Worm (Caenorhabditis elegans) whole organism, L1 larva: ENCODE results near the gene Y1A5A.1.

Source experiments
- C04F5.9 ChIP-seq: sonication (generic microtip); optimal IDR thresholded peaks from 2 replicates; lab custom pipeline; 2016; ENCODE audit warnings: missing genetic modification characterization, missing compliant biosample characterization
- C34B4.2 ChIP-seq: sonication (generic microtip); optimal IDR thresholded peaks from 2 replicates; lab custom pipeline; 2017; ENCODE audit warnings: mild to moderate bottlenecking, missing genetic modification characterization, missing compliant biosample characterization
- F16B12.6 ChIP-seq: fragments of 150-350 bp; optimal IDR thresholded peaks from 2 replicates; lab custom pipeline; 2014; ENCODE audit warnings: missing biosample characterization, missing genetic modification characterization
- Y116A8C.19 ChIP-seq: sonication (generic microtip); optimal IDR thresholded peaks from 2 replicates; lab custom pipeline; 2016; ENCODE audit warnings: missing compliant biosample characterization, missing genetic modification characterization, borderline replicate concordance
- aha-1 ChIP-seq: fragments of 150-350 bp; optimal IDR thresholded peaks from 2 replicates; lab custom pipeline; 2014; ENCODE audit warnings: missing biosample characterization, missing genetic modification characterization
- ama-1 ChIP-seq: fragments of 150-350 bp; optimal IDR thresholded peaks from 2 replicates; lab custom pipeline; 2014
- blmp-1 ChIP-seq: fragments of 150-350 bp; optimal IDR thresholded peaks from 2 replicates; lab custom pipeline; 2014; ENCODE audit warnings: missing biosample characterization, missing genetic modification characterization
- ceh-63 ChIP-seq: fragments of 200-800 bp; sonication (Bioruptor generic); optimal IDR thresholded peaks from 2 replicates; lab custom pipeline; 2018; ENCODE audit warnings: mild to moderate bottlenecking, missing genetic modification characterization, missing compliant biosample characterization
- ceh-8 ChIP-seq: fragments of 200-800 bp; sonication (Bioruptor generic); optimal IDR thresholded peaks from 2 replicates; lab custom pipeline; 2018; ENCODE audit warnings: mild to moderate bottlenecking, missing genetic modification characterization, moderate library complexity, missing compliant biosample characterization
- ceh-82 ChIP-seq, 3 experiments: fragments of 150-350 bp in 1 of 3; sonication (generic microtip) in 2 of 3; optimal IDR thresholded peaks; 2 replicates each; lab custom pipeline; 2014 to 2017; ENCODE audit warnings: missing biosample characterization in 3 of 3, missing genetic modification characterization in 3 of 3
- dsc-1 ChIP-seq: sonication (generic microtip); optimal IDR thresholded peaks from 2 replicates; lab custom pipeline; 2016; ENCODE audit warnings: mild to moderate bottlenecking, missing genetic modification characterization, missing compliant biosample characterization
- efl-3 ChIP-seq: fragments of 200-800 bp; sonication (Bioruptor generic); optimal IDR thresholded peaks from 2 replicates; lab custom pipeline; 2018; ENCODE audit warnings: mild to moderate bottlenecking, missing genetic modification characterization, missing compliant biosample characterization
- egl-27 ChIP-seq, 2 experiments: fragments of 150-350 bp in 1 of 2; sonication (generic microtip); optimal IDR thresholded peaks; 3 replicates each; lab custom pipeline; 2017 to 2018; ENCODE audit warnings: missing biosample characterization in 2 of 2, missing genetic modification characterization in 2 of 2, missing genetic modification reagents in 2 of 2
- elt-2 ChIP-seq: sonication (generic microtip); optimal IDR thresholded peaks from 2 replicates; lab custom pipeline; 2016; ENCODE audit warnings: missing genetic modification characterization, mild to moderate bottlenecking, inconsistent platforms, missing compliant biosample characterization, missing genetic modification reagents
- fkh-10 ChIP-seq: sonication (generic microtip); optimal IDR thresholded peaks from 2 replicates; lab custom pipeline; 2017; ENCODE audit warnings: missing biosample characterization, missing genetic modification reagents, missing genetic modification characterization
- fkh-8 ChIP-seq: sonication (generic microtip); optimal IDR thresholded peaks from 2 replicates; lab custom pipeline; 2016; ENCODE audit warnings: mild to moderate bottlenecking, missing genetic modification characterization, missing compliant biosample characterization
- hlh-4 ChIP-seq: sonication (generic microtip); optimal IDR thresholded peaks from 2 replicates; lab custom pipeline; 2016; ENCODE audit warnings: mild to moderate bottlenecking, missing genetic modification characterization, missing compliant biosample characterization
- hpl-2 ChIP-seq: fragments of 150-350 bp; optimal IDR thresholded peaks from 2 replicates; lab custom pipeline; 2014; ENCODE audit warnings: missing biosample characterization, missing genetic modification reagents, missing genetic modification characterization
- isw-1 ChIP-seq: fragments of 200-800 bp; sonication (Bioruptor generic); IDR thresholded peaks from 2 replicates; pipeline ENCODE4 v1.3.6; 2022; ENCODE audit warnings: missing genetic modification characterization, missing compliant biosample characterization
- jun-1 ChIP-seq: fragments of 150-350 bp; optimal IDR thresholded peaks from 2 replicates; lab custom pipeline; 2014; ENCODE audit warnings: missing biosample characterization, missing genetic modification reagents, missing genetic modification characterization
- lin-13 ChIP-seq: fragments of 150-350 bp; optimal IDR thresholded peaks from 2 replicates; lab custom pipeline; 2014; ENCODE audit warnings: missing biosample characterization, missing genetic modification reagents, missing genetic modification characterization
- lin-14 ChIP-seq: fragments of 200-800 bp; sonication (Bioruptor generic); optimal IDR thresholded peaks from 2 replicates; lab custom pipeline; 2018; ENCODE audit warnings: mild to moderate bottlenecking, missing genetic modification characterization, moderate library complexity, missing compliant biosample characterization
- lin-15B ChIP-seq: fragments of 150-350 bp; sonication (generic microtip); optimal IDR thresholded peaks from 3 replicates; lab custom pipeline; 2014; ENCODE audit warnings: missing biosample characterization, missing genetic modification characterization
- lin-35 ChIP-seq, 2 experiments: fragments of 150-350 bp; optimal IDR thresholded peaks; 2 replicates each; lab custom pipeline; 2014; ENCODE audit warnings: missing biosample characterization in 2 of 2, missing genetic modification characterization in 2 of 2, missing genetic modification reagents in 2 of 2
- lin-39 ChIP-seq: fragments of 150-350 bp; optimal IDR thresholded peaks from 2 replicates; lab custom pipeline; 2014; ENCODE audit warnings: missing biosample characterization, missing genetic modification reagents, missing genetic modification characterization
- lir-3 ChIP-seq: sonication (generic microtip); optimal IDR thresholded peaks from 2 replicates; lab custom pipeline; 2016; ENCODE audit warnings: mild to moderate bottlenecking, missing genetic modification characterization, moderate library complexity, missing compliant biosample characterization; ENCODE audit not compliant: poor library complexity
- lsy-2 ChIP-seq, 2 experiments: fragments of 150-350 bp; optimal IDR thresholded peaks; 2 replicates each; lab custom pipeline; 2014; ENCODE audit warnings: missing biosample characterization in 2 of 2, missing genetic modification characterization in 2 of 2
- mab-9 ChIP-seq: fragments of 200-800 bp; sonication (Bioruptor generic); IDR thresholded peaks from 2 replicates; pipeline ENCODE4 v1.3.6; 2022; ENCODE audit warnings: missing genetic modification reagents, missing genetic modification characterization, missing compliant biosample characterization
- mef-2 ChIP-seq: fragments of 150-350 bp; optimal IDR thresholded peaks from 2 replicates; lab custom pipeline; 2014; ENCODE audit warnings: missing biosample characterization, missing genetic modification characterization
- mep-1 ChIP-seq: fragments of 150-350 bp; optimal IDR thresholded peaks from 2 replicates; lab custom pipeline; 2014; ENCODE audit warnings: missing biosample characterization, missing genetic modification characterization
- nhr-11 ChIP-seq: fragments of 150-350 bp; optimal IDR thresholded peaks from 2 replicates; lab custom pipeline; 2014; ENCODE audit warnings: missing biosample characterization, missing genetic modification characterization
- nhr-12 ChIP-seq: sonication (generic microtip); optimal IDR thresholded peaks from 2 replicates; lab custom pipeline; 2017; ENCODE audit warnings: missing biosample characterization, missing genetic modification characterization
- nhr-237 ChIP-seq: fragments of 150-350 bp; optimal IDR thresholded peaks from 2 replicates; lab custom pipeline; 2014; ENCODE audit warnings: missing biosample characterization, missing genetic modification characterization
- nhr-28 ChIP-seq: fragments of 150-350 bp; optimal IDR thresholded peaks from 2 replicates; lab custom pipeline; 2014; ENCODE audit warnings: missing biosample characterization, missing genetic modification characterization
- nhr-76 ChIP-seq: sonication (generic microtip); optimal IDR thresholded peaks from 2 replicates; lab custom pipeline; 2017; ENCODE audit warnings: missing biosample characterization, missing genetic modification characterization
- nhr-77 ChIP-seq: fragments of 150-350 bp; optimal IDR thresholded peaks from 2 replicates; lab custom pipeline; 2014; ENCODE audit warnings: missing biosample characterization, missing genetic modification characterization
- nhr-84 ChIP-seq: sonication (generic microtip); optimal IDR thresholded peaks from 2 replicates; lab custom pipeline; 2017; ENCODE audit warnings: missing biosample characterization, missing genetic modification characterization
- nhr-85 ChIP-seq: sonication (generic microtip); peaks from one replicate; lab custom pipeline; 2016; ENCODE audit warnings: missing genetic modification characterization, inconsistent platforms, missing compliant biosample characterization
- pqm-1 ChIP-seq: sonication (generic microtip); optimal IDR thresholded peaks from 3 replicates; lab custom pipeline; 2017; ENCODE audit warnings: missing biosample characterization, missing genetic modification characterization
- rnt-1 ChIP-seq: sonication (generic microtip); optimal IDR thresholded peaks from 2 replicates; lab custom pipeline; 2016; ENCODE audit warnings: mild to moderate bottlenecking, missing genetic modification characterization, moderate library complexity, missing compliant biosample characterization
- skn-1 ChIP-seq: fragments of 150-350 bp; optimal IDR thresholded peaks from 2 replicates; lab custom pipeline; 2014; ENCODE audit warnings: missing biosample characterization, missing genetic modification characterization
- snpc-4 ChIP-seq: fragments of 150-350 bp; optimal IDR thresholded peaks from 2 replicates; lab custom pipeline; 2014; ENCODE audit warnings: missing biosample characterization, missing genetic modification characterization
- sptf-1 ChIP-seq: fragments of 150-350 bp; optimal IDR thresholded peaks from 2 replicates; lab custom pipeline; 2014; ENCODE audit warnings: missing biosample characterization, missing genetic modification characterization
- sup-37 ChIP-seq: fragments of 200-800 bp; sonication (Bioruptor generic); optimal IDR thresholded peaks from 2 replicates; lab custom pipeline; 2018; ENCODE audit warnings: mild to moderate bottlenecking, missing genetic modification characterization, missing compliant biosample characterization
- swsn-7 ChIP-seq: sonication (generic microtip); optimal IDR thresholded peaks from 2 replicates; lab custom pipeline; 2016; ENCODE audit warnings: missing genetic modification characterization, missing compliant biosample characterization
- tbx-2 ChIP-seq: sonication (generic microtip); optimal IDR thresholded peaks from 2 replicates; lab custom pipeline; 2016; ENCODE audit warnings: missing genetic modification characterization, missing compliant biosample characterization
- tlp-1 ChIP-seq: fragments of 150-350 bp; optimal IDR thresholded peaks from 2 replicates; lab custom pipeline; 2014; ENCODE audit warnings: missing biosample characterization, missing genetic modification characterization
- unc-130 ChIP-seq: fragments of 150-350 bp; optimal IDR thresholded peaks from 2 replicates; lab custom pipeline; 2017; ENCODE audit warnings: missing biosample characterization, missing genetic modification characterization, inconsistent platforms
- unc-30 ChIP-seq: sonication (generic microtip); optimal IDR thresholded peaks from 2 replicates; lab custom pipeline; 2017; ENCODE audit warnings: missing biosample characterization, missing genetic modification characterization
- unc-98 ChIP-seq: fragments of 200-800 bp; sonication (Bioruptor generic); IDR thresholded peaks from 2 replicates; pipeline ENCODE4 v1.3.6; 2022; ENCODE audit warnings: missing genetic modification characterization, missing compliant biosample characterization
- zag-1 ChIP-seq: fragments of 150-350 bp; optimal IDR thresholded peaks from 2 replicates; lab custom pipeline; 2014; ENCODE audit warnings: missing biosample characterization, missing genetic modification characterization
- zip-4 ChIP-seq: fragments of 200-800 bp; sonication (Bioruptor generic); optimal IDR thresholded peaks from 2 replicates; lab custom pipeline; 2018; ENCODE audit warnings: mild to moderate bottlenecking, missing genetic modification characterization, moderate library complexity, missing compliant biosample characterization

Y1A5A.1 gene

ce11 chrIII:3984049-3984484 is 2.4 kb downstream of the Y1A5A.1 start (continued):
- TF ChIP-seq blmp-1 (tag; lab: Kevin White, UChicago) (no peak), nhr-11 (tag; lab: Kevin White, UChicago) (no peak), jun-1 (tag; lab: Kevin White, UChicago) (no peak), hlh-4 (no peak), ceh-8 (GFP tag; lab: Kevin White, UChicago) (no peak), lin-39 (tag; lab: Kevin White, UChicago) (no peak), lin-35 (GFP tag; optimal IDR thresholded peaks at IDR 0.05; lab: Kevin White, UChicago) (no peak), mab-9 (GFP tag; lab: Robert Waterston, UW) (no peak), sptf-1 (tag; lab: Kevin White, UChicago) (no peak), ama-1 (lab: Kevin White, UChicago) (no peak), dsc-1 (tag; lab: Kevin White, UChicago) (no peak), unc-130 (tag; lab: Kevin White, UChicago) (no peak), nhr-76 (tag; lab: Kevin White, UChicago) (no peak), nhr-85 (no peak), lin-15B (tag; lab: Kevin White, UChicago) (no peak), unc-98 (GFP tag; lab: Robert Waterston, UW) (no peak), zip-4 (GFP tag; lab: Kevin White, UChicago) (no peak), fkh-8 (tag; lab: Kevin White, UChicago) (peak; percentile 75), efl-3 (GFP tag; lab: Kevin White, UChicago) (no peak), swsn-7 (tag; lab: Kevin White, UChicago) (peak; percentile 5), sup-37 (peak; percentile 5), tbx-2 (peak; percentile 53), nhr-77 (tag; lab: Kevin White, UChicago) (peak; percentile 70), ceh-63 (GFP tag; lab: Kevin White, UChicago) (no peak), mep-1 (tag; lab: Kevin White, UChicago) (no peak), nhr-84 (tag; lab: Kevin White, UChicago) (no peak), snpc-4 (no peak), lin-13 (no peak), unc-30 (no peak), F16B12.6 (tag; lab: Kevin White, UChicago) (no peak), C34B4.2 (no peak), isw-1 (GFP tag; lab: Robert Waterston, UW) (no peak)

ce11 chrIII:3979980-3980631 is 6.4 kb downstream of the Y1A5A.1 start:
- no peak for TF ChIP-seq lir-3
- no peak for TF ChIP-seq F16B12.6 (tag; lab: Kevin White, UChicago)
- TF ChIP-seq sptf-1 (tag; lab: Kevin White, UChicago): no peak
- TF ChIP-seq rnt-1 (tag; lab: Kevin White, UChicago): peak; percentile 65
- peak; percentile 28 for TF ChIP-seq snpc-4
- no peak for TF ChIP-seq hpl-2 (GFP tag; lab: Kevin White, UChicago)
- TF ChIP-seq zag-1 (tag; lab: Kevin White, UChicago): no peak
- TF ChIP-seq aha-1: no peak
- peak in 2 of 3 experiments; percentile 21 to 71 for TF ChIP-seq ceh-82 (tag; optimal IDR thresholded peaks at IDR 0.05; lab: Kevin White, UChicago)
- TF ChIP-seq fkh-10 (GFP tag; lab: Kevin White, UChicago): peak; percentile 26
- peak; percentile 46 for TF ChIP-seq elt-2
- TF ChIP-seq lin-14 (GFP tag; lab: Kevin White, UChicago): peak; percentile 91
- peak; percentile 46 to 61 for TF ChIP-seq lsy-2 (tag; optimal IDR thresholded peaks at IDR 0.05; lab: Kevin White, UChicago)
- no peak for TF ChIP-seq pqm-1
- TF ChIP-seq skn-1 (tag; lab: Kevin White, UChicago): peak; percentile 61
- TF ChIP-seq mab-9 (GFP tag; lab: Robert Waterston, UW): no peak
- TF ChIP-seq Y116A8C.19 (tag; lab: Kevin White, UChicago): no peak
- TF ChIP-seq swsn-7 (tag; lab: Kevin White, UChicago): peak; percentile 64
- TF ChIP-seq nhr-28 (tag; lab: Kevin White, UChicago): no peak
- TF ChIP-seq C04F5.9 (tag; lab: Kevin White, UChicago): no peak
- no peak for TF ChIP-seq egl-27 (tag; optimal IDR thresholded peaks at IDR 0.05; lab: Kevin White, UChicago)
- peak; percentile 68 for TF ChIP-seq mep-1 (tag; lab: Kevin White, UChicago)
- no peak for TF ChIP-seq isw-1 (GFP tag; lab: Robert Waterston, UW)
- TF ChIP-seq tlp-1: no peak
- TF ChIP-seq fkh-8 (tag; lab: Kevin White, UChicago): peak; percentile 54
- no peak for TF ChIP-seq nhr-237 (tag; lab: Kevin White, UChicago)
- TF ChIP-seq blmp-1 (tag; lab: Kevin White, UChicago): peak; percentile 27
- TF ChIP-seq nhr-84 (tag; lab: Kevin White, UChicago): no peak
- no peak for TF ChIP-seq nhr-12
- no peak for TF ChIP-seq efl-3 (GFP tag; lab: Kevin White, UChicago)
- no peak for TF ChIP-seq mef-2 (tag; lab: Kevin White, UChicago)
